Worm (Caenorhabditis elegans) whole organism, midembryonic: ENCODE measurements around the gene immp-1.

Experiments
- klf-2 ChIP-seq: fragments of 200-800 bp; sonication (Bioruptor generic); conservative IDR thresholded peaks from 2 replicates; pipeline ENCODE4 v1.3.6; 2022; ENCODE audit warnings: missing genetic modification reagents, missing genetic modification characterization, missing compliant biosample characterization
- med-1 ChIP-seq: sonication (generic microtip); optimal IDR thresholded peaks from 2 replicates; lab custom pipeline; 2017; ENCODE audit warnings: missing genetic modification characterization, mild to moderate bottlenecking, missing compliant biosample characterization, antibody characterized with exemption, missing genetic modification reagents; ENCODE audit not compliant: insufficient read depth
- ref-1 ChIP-seq: fragments of 200-800 bp; sonication (Bioruptor generic); conservative IDR thresholded peaks from 2 replicates; pipeline ENCODE4 v1.3.6; 2022; ENCODE audit warnings: missing genetic modification reagents, missing genetic modification characterization, missing compliant biosample characterization
- tab-1 ChIP-seq: fragments of 200-800 bp; sonication (Bioruptor generic); IDR thresholded peaks from 2 replicates; pipeline ENCODE4 v1.3.6; 2022; ENCODE audit warnings: missing genetic modification characterization, missing compliant biosample characterization
- ztf-23 ChIP-seq: fragments of 200-800 bp; sonication (Bioruptor generic); IDR thresholded peaks from 2 replicates; pipeline ENCODE4 v1.3.6; 2022; ENCODE audit warnings: missing genetic modification reagents, missing genetic modification characterization, missing compliant biosample characterization
- ztf-29 ChIP-seq: fragments of 200-800 bp; sonication (Bioruptor generic); IDR thresholded peaks from 2 replicates; pipeline ENCODE4 v1.3.6; 2022; ENCODE audit warnings: missing genetic modification reagents, missing genetic modification characterization, missing compliant biosample characterization

DNA sequence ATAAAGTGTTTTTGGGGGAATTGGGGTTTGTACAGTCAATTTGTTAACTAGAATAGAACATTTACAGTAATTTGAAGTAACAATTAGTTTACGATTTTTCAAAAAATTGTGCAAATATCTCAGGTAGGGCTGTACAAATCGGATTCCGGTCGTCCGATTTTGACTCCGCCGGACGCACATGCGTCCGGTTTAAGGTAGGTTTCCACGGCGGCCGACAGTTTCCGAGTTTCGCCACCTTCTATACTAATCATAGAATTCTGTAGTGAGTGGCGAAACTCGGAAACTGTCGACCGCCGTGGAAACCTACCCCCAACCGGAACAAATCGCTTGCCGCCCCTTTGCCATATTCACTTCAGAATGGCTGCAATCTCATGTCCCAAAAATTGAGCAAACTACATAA, 14.7 kb downstream of the immp-1 start:
- TF ChIP-seq med-1 (GFP tag; lab: Kevin White, UChicago) (no peak), klf-2 (no peak), ztf-23 (GFP tag; lab: Robert Waterston, UW) (no peak), ztf-29 (GFP tag; lab: Robert Waterston, UW) (no peak), ref-1 (GFP tag; lab: Robert Waterston, UW) (no peak), tab-1 (no peak)
